Fruit fly (Drosophila melanogaster): ENCODE results near the gene pch2.

- no peak for TF ChIP-seq psq (GFP tag; optimal IDR thresholded peaks at IDR 0.05)
- TF ChIP-seq Myc (optimal IDR thresholded peaks at IDR 0.05), result no peak
- no peak for TF ChIP-seq br (GFP tag; optimal IDR thresholded peaks at IDR 0.05)
- no peak for TF ChIP-seq GATAd (GFP tag; optimal IDR thresholded peaks at IDR 0.05)
- no peak for TF ChIP-seq pan (optimal IDR thresholded peaks at IDR 0.05)
- TF ChIP-seq Abd-B (GFP tag; optimal IDR thresholded peaks at IDR 0.05), result no peak
- no peak for TF ChIP-seq h (GFP tag; optimal IDR thresholded peaks at IDR 0.05)
- no peak for TF ChIP-seq CG9705 (GFP tag; optimal IDR thresholded peaks at IDR 0.05)
- TF ChIP-seq rgr (GFP tag; optimal IDR thresholded peaks at IDR 0.05), result no peak
- no peak for TF ChIP-seq HLH106 (tag; optimal IDR thresholded peaks at IDR 0.05)
- TF ChIP-seq Dfd (GFP tag; optimal IDR thresholded peaks at IDR 0.05), result no peak
- TF ChIP-seq jim (GFP tag; optimal IDR thresholded peaks at IDR 0.05), result no peak
Observed at dm6 chr3R:8512922-8513321, 48.6 kb downstream of the pch2 start, which contains the start of gene Or85c.
